Worm (Caenorhabditis elegans) whole organism, late embryonic: ENCODE measurements around the gene xnd-1.

Experiments
- C38D4.7 ChIP-seq: fragments of 200-800 bp; sonication (Bioruptor generic); optimal IDR thresholded peaks from 2 replicates; lab custom pipeline; 2018; ENCODE audit warnings: mild to moderate bottlenecking, missing genetic modification characterization, moderate library complexity, missing compliant biosample characterization
- F13H6.1 ChIP-seq: sonication (generic microtip); optimal IDR thresholded peaks from 2 replicates; lab custom pipeline; 2016; ENCODE audit warnings: missing genetic modification characterization, missing compliant biosample characterization
- K02D7.2 ChIP-seq: sonication (generic microtip); optimal IDR thresholded peaks from 2 replicates; lab custom pipeline; 2017; ENCODE audit warnings: mild to moderate bottlenecking, missing genetic modification characterization, missing compliant biosample characterization
- ceh-14 ChIP-seq: sonication (generic microtip); optimal IDR thresholded peaks from 2 replicates; lab custom pipeline; 2016; ENCODE audit warnings: missing genotype, missing genetic modification characterization, missing compliant biosample characterization
- ceh-22 ChIP-seq: sonication (generic microtip); optimal IDR thresholded peaks from 2 replicates; lab custom pipeline; 2017; ENCODE audit warnings: missing biosample characterization, missing genetic modification characterization
- ceh-24 ChIP-seq: sonication (generic microtip); optimal IDR thresholded peaks from 2 replicates; lab custom pipeline; 2016; ENCODE audit warnings: mild to moderate bottlenecking, missing genetic modification characterization, missing compliant biosample characterization
- ceh-30 ChIP-seq: fragments of 150-350 bp; optimal IDR thresholded peaks from 2 replicates; lab custom pipeline; 2014; ENCODE audit warnings: missing biosample characterization, missing genetic modification characterization
- ceh-9 ChIP-seq: sonication (generic microtip); optimal IDR thresholded peaks from 2 replicates; lab custom pipeline; 2016; ENCODE audit warnings: mild to moderate bottlenecking, missing genetic modification characterization, inconsistent platforms, missing compliant biosample characterization
- che-1 ChIP-seq: sonication (generic microtip); optimal IDR thresholded peaks from 2 replicates; lab custom pipeline; 2016; ENCODE audit warnings: mild to moderate bottlenecking, missing genetic modification characterization, missing compliant biosample characterization
- dmd-4 ChIP-seq: sonication (generic microtip); optimal IDR thresholded peaks from 2 replicates; lab custom pipeline; 2016; ENCODE audit warnings: borderline replicate concordance, missing genetic modification characterization, missing compliant biosample characterization
- dve-1 ChIP-seq: sonication (generic microtip); optimal IDR thresholded peaks from 2 replicates; lab custom pipeline; 2017; ENCODE audit warnings: antibody characterized with exemption, mild to moderate bottlenecking, missing genetic modification characterization, missing compliant biosample characterization
- elt-2 ChIP-seq: sonication (generic microtip); optimal IDR thresholded peaks from 2 replicates; lab custom pipeline; 2016; ENCODE audit warnings: missing genetic modification reagents, missing genetic modification characterization, missing compliant biosample characterization
- elt-4 ChIP-seq: sonication (generic microtip); optimal IDR thresholded peaks from 2 replicates; lab custom pipeline; 2016; ENCODE audit warnings: missing genetic modification characterization, missing compliant biosample characterization
- ets-4 ChIP-seq: sonication (generic microtip); optimal IDR thresholded peaks from 2 replicates; lab custom pipeline; 2016; ENCODE audit warnings: missing genetic modification characterization, missing compliant biosample characterization
- eyg-1 ChIP-seq: sonication (generic microtip); optimal IDR thresholded peaks from 2 replicates; lab custom pipeline; 2016; ENCODE audit warnings: missing genotype, missing genetic modification characterization, missing compliant biosample characterization
- fkh-10 ChIP-seq: fragments of 150-350 bp; optimal IDR thresholded peaks from 2 replicates; lab custom pipeline; 2014; ENCODE audit warnings: missing biosample characterization, missing genetic modification reagents, missing genetic modification characterization
- hlh-30 ChIP-seq: sonication (generic microtip); optimal IDR thresholded peaks from 2 replicates; lab custom pipeline; 2017; ENCODE audit warnings: antibody characterized with exemption, missing genetic modification characterization, missing compliant biosample characterization; ENCODE audit not compliant: insufficient read depth
- lin-11 ChIP-seq: fragments of 200-800 bp; sonication (Bioruptor generic); optimal IDR thresholded peaks from 2 replicates; lab custom pipeline; 2018; ENCODE audit warnings: mild to moderate bottlenecking, missing genetic modification characterization, missing compliant biosample characterization
- madf-2 ChIP-seq: sonication (generic microtip); optimal IDR thresholded peaks from 2 replicates; lab custom pipeline; 2017; ENCODE audit warnings: missing genetic modification characterization, missing compliant biosample characterization
- mec-3 ChIP-seq: sonication (generic microtip); optimal IDR thresholded peaks from 2 replicates; lab custom pipeline; 2016; ENCODE audit warnings: borderline replicate concordance, missing genetic modification characterization, missing compliant biosample characterization
- nfya-1 ChIP-seq: sonication (generic microtip); optimal IDR thresholded peaks from 2 replicates; lab custom pipeline; 2017; ENCODE audit warnings: missing genetic modification characterization, mild to moderate bottlenecking, missing compliant biosample characterization, antibody characterized with exemption, moderate library complexity
- nhr-11 ChIP-seq: fragments of 150-350 bp; optimal IDR thresholded peaks from 2 replicates; lab custom pipeline; 2014; ENCODE audit warnings: missing biosample characterization, missing genetic modification characterization
- npax-4 ChIP-seq: sonication (generic microtip); optimal IDR thresholded peaks from 2 replicates; lab custom pipeline; 2016; ENCODE audit warnings: missing genetic modification characterization, missing compliant biosample characterization
- pqm-1 ChIP-seq: sonication (generic microtip); optimal IDR thresholded peaks from 2 replicates; lab custom pipeline; 2016; ENCODE audit warnings: missing genetic modification characterization, missing compliant biosample characterization
- ref-2 ChIP-seq: sonication (generic microtip); optimal IDR thresholded peaks from 2 replicates; lab custom pipeline; 2016; ENCODE audit warnings: missing genetic modification characterization, missing compliant biosample characterization
- sox-2 ChIP-seq: fragments of 200-800 bp; sonication (Bioruptor generic); IDR thresholded peaks from 2 replicates; pipeline ENCODE4 v1.3.6; 2022; ENCODE audit warnings: missing genetic modification reagents, missing genetic modification characterization, missing compliant biosample characterization
- sox-4 ChIP-seq: sonication (generic microtip); optimal IDR thresholded peaks from 2 replicates; lab custom pipeline; 2017; ENCODE audit warnings: mild to moderate bottlenecking, missing genetic modification characterization, inconsistent platforms, missing compliant biosample characterization
- tbx-2 ChIP-seq: sonication (generic microtip); optimal IDR thresholded peaks from 2 replicates; lab custom pipeline; 2016; ENCODE audit warnings: missing genetic modification characterization, missing compliant biosample characterization
- tbx-7 ChIP-seq: sonication (generic microtip); optimal IDR thresholded peaks from 2 replicates; lab custom pipeline; 2016; ENCODE audit warnings: missing genotype, missing genetic modification characterization, missing compliant biosample characterization
- ttx-3 ChIP-seq: sonication (generic microtip); optimal IDR thresholded peaks from 2 replicates; lab custom pipeline; 2016; ENCODE audit warnings: missing genetic modification reagents, missing genetic modification characterization, missing compliant biosample characterization
- unc-3 ChIP-seq, 2 experiments: fragments of 200-800 bp in 1 of 2; sonication (Bioruptor generic) in 1 of 2; sonication (generic microtip) in 1 of 2; conservative IDR thresholded peaks in 1 of 2; optimal IDR thresholded peaks in 1 of 2; 2 replicates each; pipeline versions ENCODE4 v1.3.6 to Lab custom; 2016 to 2022; ENCODE audit warnings: missing compliant biosample characterization in 2 of 2, missing genetic modification characterization in 2 of 2, missing genetic modification reagents in 1 of 2
- unc-42 ChIP-seq: sonication (generic microtip); optimal IDR thresholded peaks from 2 replicates; lab custom pipeline; 2016; ENCODE audit warnings: missing genotype, missing genetic modification characterization, missing compliant biosample characterization
- ztf-16 ChIP-seq: sonication (generic microtip); optimal IDR thresholded peaks from 2 replicates; lab custom pipeline; 2017; ENCODE audit warnings: missing genetic modification characterization, missing compliant biosample characterization

Gene xnd-1

ce11 chrIII:5630350-5630749 is 26.1 kb downstream of the xnd-1 start:
- TF ChIP-seq sox-4 (no peak), F13H6.1 (tag; lab: Kevin White, UChicago) (no peak), ets-4 (no peak), ttx-3 (no peak), unc-3 (GFP tag; conservative IDR thresholded peaks at IDR 0.05; lab: Robert Waterston, UW) (no peak), unc-3 (tag; optimal IDR thresholded peaks at IDR 0.05; lab: Kevin White, UChicago) (no peak), fkh-10 (no peak)

- TF ChIP-seq unc-42 (tag; lab: Kevin White, UChicago) (peak; percentile 85), npax-4 (no peak)
These were observed 28.2 kb downstream of the xnd-1 start for ce11 chrIII:5632426-5632976.

- TF ChIP-seq lin-11 (no peak), unc-42 (tag; lab: Kevin White, UChicago) (peak; percentile 8)
These were observed 30.2 kb downstream of the xnd-1 start for ce11 chrIII:5634509-5634908.

DNA sequence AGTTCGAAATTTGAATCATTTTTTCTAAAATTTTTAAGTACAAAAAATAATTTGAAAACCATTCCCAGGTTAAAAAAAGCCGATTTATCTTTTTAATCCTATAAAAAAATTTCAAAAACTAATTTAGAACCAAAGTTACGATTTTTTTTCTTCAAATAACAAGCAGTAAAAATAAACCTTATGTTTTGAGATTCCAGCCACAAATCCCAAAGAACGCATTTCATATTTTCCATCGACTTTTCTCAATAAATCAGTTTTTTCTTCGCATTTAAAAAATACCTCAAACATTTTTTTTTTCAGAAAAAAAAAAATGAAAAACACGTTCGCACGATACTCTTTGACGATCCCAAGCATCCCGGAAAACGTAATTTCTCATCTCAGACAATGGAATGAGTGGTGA is 30.9 kb downstream of the xnd-1 start, which contains the start of gene ckk-1:
ckk-1 (plus strand) TSS at position 301 of the 400 bp plus-strand sequence.
- no peak for TF ChIP-seq elt-4 (tag; lab: Kevin White, UChicago)
- no peak for TF ChIP-seq pqm-1 (tag; lab: Kevin White, UChicago)
- no peak for TF ChIP-seq dmd-4 (tag; lab: Kevin White, UChicago)
- no peak for TF ChIP-seq K02D7.2 (tag; lab: Kevin White, UChicago)
- TF ChIP-seq npax-4: no peak
- no peak for TF ChIP-seq tbx-2 (tag; lab: Kevin White, UChicago)
- no peak for TF ChIP-seq ceh-30 (tag; lab: Kevin White, UChicago)
- TF ChIP-seq ceh-9 (tag; lab: Kevin White, UChicago): no peak

- TF ChIP-seq ceh-14 (tag; lab: Kevin White, UChicago) (no peak), unc-42 (tag; lab: Kevin White, UChicago) (peak; percentile 3), nfya-1 (tag; lab: Kevin White, UChicago) (peak; percentile 47), nhr-11 (tag; lab: Kevin White, UChicago) (no peak)
These were observed 35.6 kb downstream of the xnd-1 start for ce11 chrIII:5639893-5640292.

DNA sequence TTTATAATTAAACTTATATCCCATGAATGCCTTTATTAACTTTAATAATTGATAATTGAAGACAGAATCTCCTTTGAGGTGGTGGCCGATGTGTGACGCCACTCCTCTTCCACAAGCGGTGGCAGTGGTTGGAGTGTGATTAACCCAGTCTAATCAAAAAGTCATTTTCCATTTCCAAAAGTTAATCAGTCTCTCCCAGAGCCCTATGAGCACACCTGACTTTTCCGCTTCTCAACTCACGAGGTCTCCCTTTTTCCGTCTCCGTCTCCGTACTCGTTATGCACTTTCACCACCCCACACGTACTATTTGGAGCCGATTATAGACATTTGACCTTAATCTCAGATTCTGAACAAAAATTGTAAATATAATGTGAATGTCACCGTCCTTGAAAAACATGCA is 38.4 kb downstream of the xnd-1 start:
- TF ChIP-seq hlh-30 (tag; lab: Kevin White, UChicago) (peak; percentile 51), ttx-3 (no peak), ceh-14 (tag; lab: Kevin White, UChicago) (peak; percentile 69)

DNA sequence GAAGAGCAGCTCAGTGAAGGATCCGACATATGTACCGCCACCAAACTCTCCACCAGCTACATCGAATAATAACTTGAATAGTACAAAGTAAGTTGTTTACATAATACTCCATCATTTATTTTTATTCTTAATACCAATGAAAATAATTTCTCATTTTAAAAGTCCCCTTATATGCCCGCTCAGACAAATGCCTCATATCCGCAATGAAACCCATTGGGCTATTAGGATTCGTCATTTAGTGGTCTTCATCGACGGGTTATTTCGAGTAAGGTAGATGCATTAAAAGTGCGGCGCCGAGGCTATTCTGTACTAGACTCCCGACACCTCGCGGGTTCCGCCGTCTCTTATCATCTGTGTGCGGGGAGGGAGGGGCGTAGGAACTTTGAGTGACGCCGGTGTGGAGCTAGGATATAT is 49.4 kb downstream of the xnd-1 start:
- no peak for TF ChIP-seq sox-2 (GFP tag; lab: Robert Waterston, UW)
- TF ChIP-seq eyg-1 (tag; lab: Kevin White, UChicago): no peak
- no peak for TF ChIP-seq dve-1 (tag; lab: Kevin White, UChicago)
- TF ChIP-seq ceh-9 (tag; lab: Kevin White, UChicago): no peak
- no peak for TF ChIP-seq ceh-14 (tag; lab: Kevin White, UChicago)
- TF ChIP-seq sox-4: no peak
- no peak for TF ChIP-seq madf-2 (tag; lab: Kevin White, UChicago)
- no peak for TF ChIP-seq ztf-16 (tag; lab: Kevin White, UChicago)

ce11 chrIII:5656941-5657340 is 52.7 kb downstream of the xnd-1 start, which contains the start of gene sdz-21:
TSS of gene sdz-21 (minus strand) at chrIII:5657041.
- TF ChIP-seq npax-4 (no peak), ceh-24 (no peak), ztf-16 (tag; lab: Kevin White, UChicago) (no peak), elt-2 (tag; lab: Kevin White, UChicago) (no peak), tbx-2 (tag; lab: Kevin White, UChicago) (no peak), ceh-14 (tag; lab: Kevin White, UChicago) (no peak), ceh-22 (tag; lab: Kevin White, UChicago) (no peak), F13H6.1 (tag; lab: Kevin White, UChicago) (no peak), ets-4 (no peak), che-1 (tag; lab: Kevin White, UChicago) (no peak), mec-3 (tag; lab: Kevin White, UChicago) (no peak), C38D4.7 (GFP tag; lab: Kevin White, UChicago) (no peak), tbx-7 (tag; lab: Kevin White, UChicago) (no peak), ref-2 (tag; lab: Kevin White, UChicago) (no peak)
- TF ChIP-seq, all 69 proteins: peak for 0
